Fruit fly (Drosophila melanogaster) S2 (cell line): ENCODE data around the gene PolZ2.

Source experiments
- CG8478 ChIP-seq: fragments of >200 bp; optimal IDR thresholded peaks from 2 replicates; lab custom pipeline; 2018
- CTCF ChIP-seq, 2 experiments: fragments of >200 bp; optimal IDR thresholded peaks; 2 replicates each; lab custom pipeline; 2018

dm6 chr3R:5554082-5554481 lies 34.6 kb upstream of the PolZ2 start, which contains the start of gene Pcmt:
- no peak for TF ChIP-seq CG8478 (lab: Kevin White, UChicago)
- no peak for TF ChIP-seq CTCF (optimal IDR thresholded peaks at IDR 0.05; lab: Kevin White, UChicago)
